Fruit fly (Drosophila melanogaster): ENCODE data around the gene Pect.

Gene Pect

DNA sequence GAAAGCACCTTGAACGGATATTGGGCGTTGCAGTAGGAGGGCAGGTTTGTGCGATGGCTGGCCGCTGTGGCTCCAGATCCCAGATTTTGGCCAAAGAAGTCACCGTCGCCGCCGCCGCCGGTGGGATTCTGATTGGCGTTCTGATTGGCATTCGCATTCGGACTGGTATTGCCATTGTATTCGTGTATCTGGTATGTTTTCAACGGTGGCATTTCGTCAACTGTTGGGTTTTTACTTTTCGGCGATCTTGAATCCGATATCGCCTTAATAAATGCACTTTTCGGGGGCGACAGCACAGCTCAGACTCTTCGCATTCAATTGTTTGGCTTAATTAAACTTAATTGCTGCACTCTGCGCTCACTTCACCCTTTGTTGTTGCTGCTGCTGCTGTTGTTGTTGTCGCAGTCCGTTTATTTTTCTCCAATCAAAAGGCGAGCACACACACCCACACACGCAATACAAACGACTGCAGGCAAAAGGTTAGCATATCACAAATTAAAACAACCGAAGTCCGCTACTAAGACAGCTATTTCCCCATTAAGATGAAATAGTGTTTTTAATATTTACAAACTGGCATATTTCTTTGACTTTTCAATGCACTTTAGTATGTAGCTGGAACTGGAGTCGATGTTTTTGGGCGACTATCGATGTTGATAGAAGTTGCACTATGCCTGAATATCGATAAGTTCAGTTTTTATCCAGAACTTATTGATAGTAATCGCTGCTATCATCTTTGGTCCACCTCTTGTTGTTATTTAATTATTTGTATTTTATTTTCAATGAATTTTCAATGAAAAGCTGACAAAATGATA, 15.9 kb downstream of the Pect start, which contains the start of the genes CG9426 and mRF1 (continued):
- peak; percentile 50 for TF ChIP-seq sug (tag; optimal IDR thresholded peaks at IDR 0.05)
- TF ChIP-seq CG10267 (tag; optimal IDR thresholded peaks at IDR 0.05): peak; percentile 77
- TF ChIP-seq ranshi (GFP tag; IDR thresholded peaks at IDR 0.05): no peak
- peak; percentile 97 for TF ChIP-seq bbx (GFP tag; IDR thresholded peaks at IDR 0.05; ENCODE audit: partially characterized antibody)
- no peak for TF ChIP-seq ttk (GFP tag; IDR thresholded peaks at IDR 0.05)
- TF ChIP-seq grau (tag; optimal IDR thresholded peaks at IDR 0.05): peak; percentile 31
- no peak for TF ChIP-seq az2 (GFP tag; optimal IDR thresholded peaks at IDR 0.05)
- TF ChIP-seq dm (GFP tag; optimal IDR thresholded peaks at IDR 0.05): peak; percentile 24
- TF ChIP-seq rib (GFP tag; IDR thresholded peaks at IDR 0.05): no peak
- TF ChIP-seq Rfx (GFP tag; IDR thresholded peaks at IDR 0.05): peak; percentile 42
- no peak for TF ChIP-seq Ssrp (tag; optimal IDR thresholded peaks at IDR 0.05)
- peak; percentile 6 for TF ChIP-seq CG13296 (GFP tag; optimal IDR thresholded peaks at IDR 0.05)
- no peak for TF ChIP-seq NFAT (GFP tag; IDR thresholded peaks at IDR 0.05)
- TF ChIP-seq Dek (tag; optimal IDR thresholded peaks at IDR 0.05): no peak
- no peak for TF ChIP-seq CG8290 (GFP tag; optimal IDR thresholded peaks at IDR 0.05)
- no peak for TF ChIP-seq CG8290 (tag; optimal IDR thresholded peaks at IDR 0.05)
- TF ChIP-seq Dll (GFP tag; IDR thresholded peaks at IDR 0.05; ENCODE audit: partially characterized antibody): peak; percentile 94
- no peak for TF ChIP-seq Ravus (GFP tag; IDR thresholded peaks at IDR 0.05)
- TF ChIP-seq her (GFP tag; optimal IDR thresholded peaks at IDR 0.05): peak; percentile 22
- TF ChIP-seq PHDP (tag; optimal IDR thresholded peaks at IDR 0.05): no peak
- no peak for TF ChIP-seq Asciz (GFP tag; optimal IDR thresholded peaks at IDR 0.05)

DNA sequence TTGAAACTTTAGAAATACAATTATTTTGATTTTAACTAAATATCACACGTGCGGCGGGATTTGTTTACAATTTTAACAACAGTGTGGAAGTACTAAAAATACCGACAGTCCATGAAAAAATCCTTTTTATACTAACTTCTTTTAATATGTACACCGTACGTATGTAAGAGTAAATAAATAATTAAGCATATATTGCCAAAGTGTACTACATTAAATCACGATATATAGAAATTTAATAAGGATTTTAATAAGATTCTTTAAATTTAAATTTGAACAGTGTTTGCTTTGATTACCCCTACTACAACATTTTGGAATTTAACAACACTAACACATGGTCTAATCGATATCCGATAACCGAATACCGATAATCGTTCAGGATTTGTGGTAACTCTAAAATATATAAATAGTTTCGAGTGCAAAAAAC, 18.7 kb downstream of the Pect start, which contains the start of the genes Ski6 and CG16812:
Gene Ski6 (minus strand): TSS at position 205 of the 424 bp plus-strand sequence.
Gene CG16812 (plus strand): TSS at position 363 of the 424 bp plus-strand sequence.
- TF ChIP-seq Blimp-1 (GFP tag; optimal IDR thresholded peaks at IDR 0.05): no peak
- TF ChIP-seq CG14710 (tag; optimal IDR thresholded peaks at IDR 0.05): peak; percentile 88
- TF ChIP-seq ind (GFP tag; optimal IDR thresholded peaks at IDR 0.05): peak; percentile 72
- TF ChIP-seq Antp (GFP tag; optimal IDR thresholded peaks at IDR 0.05): no peak
- TF ChIP-seq emc (GFP tag; optimal IDR thresholded peaks at IDR 0.05): no peak
- no peak for TF ChIP-seq btn (GFP tag; optimal IDR thresholded peaks at IDR 0.05)
- TF ChIP-seq CG9797 (GFP tag; optimal IDR thresholded peaks at IDR 0.05): peak; percentile 67
- peak; percentile 53; the same call in 1 of the 2 replicates for TF ChIP-seq CG14014 (GFP tag; IDR thresholded peaks at IDR 0.05)
- TF ChIP-seq Med (GFP tag): peak; percentile 84
- TF ChIP-seq amos (GFP tag; IDR thresholded peaks at IDR 0.05; ENCODE audit: partially characterized antibody): peak; percentile 16; the same call in 1 of the 2 replicates
- TF ChIP-seq caup (GFP tag; optimal IDR thresholded peaks at IDR 0.05; ENCODE audit: severe bottlenecking): no peak
- TF ChIP-seq H2.0 (GFP tag; IDR thresholded peaks at IDR 0.05): peak; percentile 68
- no peak for TF ChIP-seq hkb (optimal IDR thresholded peaks at IDR 0.05)
- TF ChIP-seq hkb (GFP tag; IDR thresholded peaks at IDR 0.05): peak; percentile 69
- TF ChIP-seq TFAM (GFP tag; optimal IDR thresholded peaks at IDR 0.05): no peak
- no peak for TF ChIP-seq pita (GFP tag; optimal IDR thresholded peaks at IDR 0.05)
- peak; percentile 48 for TF ChIP-seq Camta (GFP tag; optimal IDR thresholded peaks at IDR 0.05)
- TF ChIP-seq ase (GFP tag; IDR thresholded peaks at IDR 0.05): peak; percentile 65; the same call in 2 of the 3 replicates
- TF ChIP-seq CG9932 (GFP tag; IDR thresholded peaks at IDR 0.05): peak; percentile 78
- TF ChIP-seq Myb (GFP tag; optimal IDR thresholded peaks at IDR 0.05): no peak
- TF ChIP-seq vnd (GFP tag; IDR thresholded peaks at IDR 0.05; ENCODE audit: partially characterized antibody): no peak
- peak; percentile 59 for TF ChIP-seq Spps (tag; optimal IDR thresholded peaks at IDR 0.05)
- no peak for TF ChIP-seq CG2129 (GFP tag; IDR thresholded peaks at IDR 0.05; ENCODE audit: partially characterized antibody)
- TF ChIP-seq Sox100B (GFP tag; optimal IDR thresholded peaks at IDR 0.05): no peak
- TF ChIP-seq CG4404 (GFP tag; IDR thresholded peaks at IDR 0.05): peak; percentile 40; the same call in 1 of the 2 replicates
- no peak for TF ChIP-seq maf-S (GFP tag; optimal IDR thresholded peaks at IDR 0.05)
- TF ChIP-seq CG13624 (GFP tag; optimal IDR thresholded peaks at IDR 0.05): peak; percentile 31
- TF ChIP-seq h (optimal IDR thresholded peaks at IDR 0.05): no peak
- TF ChIP-seq CG18764 (GFP tag; optimal IDR thresholded peaks at IDR 0.05): peak; percentile 47
- no peak for TF ChIP-seq CG11504 (tag; optimal IDR thresholded peaks at IDR 0.05)

Measured in whole organism, embryonic.